Worm (Caenorhabditis elegans) whole organism, early embryonic: ENCODE data around the gene C05E11.3.

Experiments
- ama-1 ChIP-seq: fragments of 150-350 bp; optimal IDR thresholded peaks from 2 replicates; lab custom pipeline; 2014
- flt-1 ChIP-seq: fragments of 200-800 bp; sonication (Bioruptor generic); IDR thresholded peaks from 2 replicates; pipeline ENCODE4 v1.3.6; 2022; ENCODE audit warnings: missing genetic modification characterization, missing compliant biosample characterization
- hmbx-1 ChIP-seq: sonication (generic microtip); optimal IDR thresholded peaks from 2 replicates; lab custom pipeline; 2016; ENCODE audit warnings: mild to moderate bottlenecking, missing genetic modification characterization, missing compliant biosample characterization
- hmg-4 ChIP-seq: fragments of 200-800 bp; sonication (Bioruptor generic); optimal IDR thresholded peaks from 2 replicates; lab custom pipeline; 2018; ENCODE audit warnings: mild to moderate bottlenecking, missing genetic modification characterization, missing compliant biosample characterization
- tbx-11 ChIP-seq: fragments of 200-800 bp; sonication (Bioruptor generic); IDR thresholded peaks from 2 replicates; pipeline ENCODE4 v1.3.6; 2022; ENCODE audit warnings: missing genetic modification characterization, missing compliant biosample characterization

DNA sequence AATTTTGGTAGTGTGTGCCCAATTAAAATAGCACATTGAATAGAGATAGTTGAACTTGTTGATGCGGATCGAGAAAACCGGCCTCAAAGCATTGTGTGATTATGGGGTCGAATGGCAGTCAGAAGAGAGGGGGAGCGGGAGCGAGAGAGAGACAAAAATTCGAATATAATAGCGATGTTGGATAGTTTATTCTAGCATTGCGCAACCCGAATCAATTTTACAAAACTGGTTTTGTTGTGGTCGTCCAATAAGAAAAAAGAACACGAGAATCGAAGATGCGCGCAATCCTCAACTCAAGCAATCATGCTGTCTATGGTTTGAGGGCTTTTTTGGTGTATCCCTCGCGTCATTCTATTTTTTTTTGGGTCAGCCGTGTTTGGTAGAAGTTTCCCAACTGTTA is 24.6 kb upstream of the C05E11.3 start:
- TF ChIP-seq tbx-11 (GFP tag; lab: Robert Waterston, UW) = no peak
- TF ChIP-seq flt-1 (GFP tag; lab: Robert Waterston, UW) = no peak
- no peak for TF ChIP-seq ama-1 (lab: Kevin White, UChicago)
- no peak for TF ChIP-seq hmg-4 (GFP tag; lab: Kevin White, UChicago)
- TF ChIP-seq hmbx-1 (tag; lab: Kevin White, UChicago) = no peak
